Fruit fly (Drosophila melanogaster) whole organism, embryonic: ENCODE results near the gene CG14569.

Experiments
- Abd-B ChIP-seq: fragments of 200-800 bp; sonication (Bioruptor generic); optimal IDR thresholded peaks from 2 replicates; lab custom pipeline; 2018; ENCODE audit warnings: missing biosample characterization, mild to moderate bottlenecking, missing genetic modification characterization, moderate library complexity
- Ada2b ChIP-seq: fragments of 200-800 bp; sonication (Bioruptor generic); IDR thresholded peaks from 2 replicates; pipeline ENCODE4 v1.3.6; 2022; ENCODE audit warnings: missing biosample characterization, missing genetic modification characterization
- Awh ChIP-seq: fragments of 200-800 bp; sonication (Bioruptor generic); IDR thresholded peaks from 2 replicates; pipeline ENCODE4, ENCODE4 v1.3.6; 2022; ENCODE audit warnings: missing biosample characterization, missing genetic modification characterization
- C15 ChIP-seq: fragments of 200-800 bp; sonication (Bioruptor generic); IDR thresholded peaks from 3 replicates; pipeline ENCODE4 v1.3.6; 2022; ENCODE audit warnings: missing biosample characterization, missing genetic modification characterization
- CG11093 ChIP-seq: fragments of 200-800 bp; sonication (Bioruptor generic); IDR thresholded peaks from 3 replicates; pipeline ENCODE4 v1.3.6; 2022; ENCODE audit warnings: missing biosample characterization, missing genetic modification characterization
- CG11456 ChIP-seq: fragments of 200-800 bp; sonication (Bioruptor generic); IDR thresholded peaks from 3 replicates; pipeline ENCODE4 v1.3.6; 2022; ENCODE audit warnings: missing biosample characterization, missing genetic modification characterization
- CG12236 ChIP-seq: fragments of 200-800 bp; sonication (Bioruptor generic); optimal IDR thresholded peaks from 2 replicates; lab custom pipeline; 2016; ENCODE audit warnings: missing biosample characterization, missing genetic modification characterization
- CG13296 ChIP-seq: fragments of 200-800 bp; sonication (Bioruptor generic); optimal IDR thresholded peaks from 3 replicates; lab custom pipeline; 2018; ENCODE audit warnings: missing biosample characterization, mild to moderate bottlenecking, missing genetic modification characterization
- CG17912 ChIP-seq: fragments of 200-800 bp; sonication (Bioruptor generic); optimal IDR thresholded peaks from 2 replicates; lab custom pipeline; 2018; ENCODE audit warnings: missing biosample characterization, mild to moderate bottlenecking, missing genetic modification characterization
- CG1792 ChIP-seq: fragments of 200-800 bp; sonication (Bioruptor generic); optimal IDR thresholded peaks from 2 replicates; lab custom pipeline; 2016; ENCODE audit warnings: missing biosample characterization, missing genetic modification characterization
- CG2129 ChIP-seq: fragments of 200-800 bp; sonication (Bioruptor generic); IDR thresholded peaks from 2 replicates; pipeline ENCODE4 v1.3.6; 2022; ENCODE audit warnings: missing biosample characterization, missing genetic modification characterization; ENCODE audit not compliant: partially characterized antibody
- CG2889 ChIP-seq: fragments of 200-800 bp; sonication (Bioruptor generic); IDR thresholded peaks from 3 replicates; pipeline ENCODE4 v1.3.6; 2022; ENCODE audit warnings: missing biosample characterization, missing genetic modification characterization
- CG3163 ChIP-seq: fragments of 200-800 bp; sonication (Bioruptor generic); optimal IDR thresholded peaks from 3 replicates; lab custom pipeline; 2016; ENCODE audit warnings: missing biosample characterization, missing genetic modification characterization
- CG42726 ChIP-seq: fragments of 200-800 bp; sonication (Bioruptor generic); IDR thresholded peaks from 2 replicates; pipeline ENCODE4 v1.3.6; 2022; ENCODE audit warnings: missing biosample characterization, missing genetic modification characterization; ENCODE audit not compliant: partially characterized antibody
- CG4360 ChIP-seq: fragments of 200-800 bp; sonication (Bioruptor generic); IDR thresholded peaks from 2 replicates; pipeline ENCODE4 v1.3.6; 2022; ENCODE audit warnings: missing biosample characterization, missing genetic modification characterization
- CG5245 ChIP-seq: fragments of 200-800 bp; sonication (Bioruptor generic); optimal IDR thresholded peaks from 3 replicates; lab custom pipeline; 2016; ENCODE audit warnings: missing biosample characterization, missing genetic modification characterization
- CG6813 ChIP-seq: fragments of 200-800 bp; sonication (Bioruptor generic); optimal IDR thresholded peaks from 2 replicates; lab custom pipeline; 2017; ENCODE audit warnings: missing biosample characterization, missing genetic modification characterization, mild to moderate bottlenecking, moderate library complexity, missing genetic modification reagents
- CG7786 ChIP-seq: fragments of 200-800 bp; sonication (Bioruptor generic); optimal IDR thresholded peaks from 2 replicates; lab custom pipeline; 2016; ENCODE audit warnings: missing biosample characterization, missing genetic modification characterization
- CG7839 ChIP-seq: fragments of 200-800 bp; sonication (Bioruptor generic); optimal IDR thresholded peaks from 3 replicates; lab custom pipeline; 2018; ENCODE audit warnings: missing biosample characterization, mild to moderate bottlenecking, missing genetic modification characterization, moderate library complexity
- CG7928 ChIP-seq: fragments of 200-800 bp; sonication (Bioruptor generic); optimal IDR thresholded peaks from 2 replicates; lab custom pipeline; 2017; ENCODE audit warnings: missing biosample characterization, mild to moderate bottlenecking, missing genetic modification characterization
- CG8290 ChIP-seq, 3 experiments: fragments of 200-800 bp; sonication (Bioruptor generic); optimal IDR thresholded peaks; 2 replicates each; lab custom pipeline; 2016 to 2019; ENCODE audit warnings: missing biosample characterization in 3 of 3, missing genetic modification characterization in 3 of 3, mild to moderate bottlenecking in 2 of 3, moderate library complexity in 1 of 3
- CG8359 ChIP-seq: fragments of 200-800 bp; sonication (Bioruptor generic); optimal IDR thresholded peaks from 2 replicates; lab custom pipeline; 2017; ENCODE audit warnings: missing biosample characterization, mild to moderate bottlenecking, missing genetic modification characterization, borderline replicate concordance
- CG8924 ChIP-seq: fragments of 200-800 bp; optimal IDR thresholded peaks from 3 replicates; lab custom pipeline; 2019; ENCODE audit warnings: missing biosample characterization, mild to moderate bottlenecking, missing genetic modification characterization, moderate library complexity
- CG9609 ChIP-seq: fragments of 200-800 bp; sonication (Bioruptor generic); optimal IDR thresholded peaks from 3 replicates; lab custom pipeline; 2016; ENCODE audit warnings: missing biosample characterization, missing genetic modification characterization
- CG9817 ChIP-seq: fragments of 200-800 bp; sonication (Bioruptor generic); optimal IDR thresholded peaks from 2 replicates; lab custom pipeline; 2018; ENCODE audit warnings: missing biosample characterization, mild to moderate bottlenecking, missing genetic modification characterization, moderate library complexity
- HLH3B ChIP-seq: fragments of 200-800 bp; sonication (Bioruptor generic); IDR thresholded peaks from 2 replicates; pipeline ENCODE4 v1.3.6; 2022; ENCODE audit warnings: missing biosample characterization, missing genetic modification characterization
- Myb ChIP-seq: fragments of 200-800 bp; sonication (Bioruptor generic); optimal IDR thresholded peaks from 2 replicates; lab custom pipeline; 2016; ENCODE audit warnings: missing biosample characterization, missing genetic modification characterization
- Oaz ChIP-seq: fragments of 200-800 bp; sonication (Bioruptor generic); IDR thresholded peaks from 2 replicates; pipeline ENCODE4 v1.3.6; 2022; ENCODE audit warnings: missing biosample characterization, missing genetic modification characterization
- Ptx1 ChIP-seq: fragments of 200-800 bp; sonication (Bioruptor generic); IDR thresholded peaks from 2 replicates; pipeline ENCODE4 v1.3.6; 2022; ENCODE audit warnings: missing biosample characterization, missing genetic modification characterization
- Spps ChIP-seq: fragments of 200-800 bp; sonication (Bioruptor generic); optimal IDR thresholded peaks from 2 replicates; lab custom pipeline; 2018; ENCODE audit warnings: missing biosample characterization, mild to moderate bottlenecking, missing genetic modification characterization
- Tbp ChIP-seq: fragments of >200 bp; optimal IDR thresholded peaks from 2 replicates; lab custom pipeline; 2018; ENCODE audit warnings: missing biosample characterization, missing genetic modification characterization
- Xrp1 ChIP-seq: fragments of 200-800 bp; sonication (Bioruptor generic); IDR thresholded peaks from 2 replicates; pipeline ENCODE4 v1.3.6; 2022; ENCODE audit warnings: missing biosample characterization, missing genetic modification characterization
- dpn ChIP-seq, 2 experiments: fragments of 200-800 bp; sonication (Bioruptor generic); optimal IDR thresholded peaks; 3 replicates each; lab custom pipeline; 2016; ENCODE audit warnings: missing biosample characterization in 2 of 2, missing genetic modification characterization in 2 of 2
- fd96Cb ChIP-seq: fragments of 200-800 bp; sonication (Bioruptor generic); optimal IDR thresholded peaks from 2 replicates; lab custom pipeline; 2018; ENCODE audit warnings: missing biosample characterization, mild to moderate bottlenecking, missing genetic modification characterization, moderate library complexity
- gem ChIP-seq: fragments of 200-800 bp; sonication (Bioruptor generic); optimal IDR thresholded peaks from 2 replicates; lab custom pipeline; 2019; ENCODE audit warnings: missing biosample characterization, mild to moderate bottlenecking, missing genetic modification characterization, moderate library complexity
- hb ChIP-seq: fragments of 200-800 bp; sonication (Bioruptor generic); IDR thresholded peaks from 3 replicates; pipeline ENCODE4 v1.3.6; 2022; ENCODE audit warnings: missing biosample characterization, missing genetic modification characterization; ENCODE audit not compliant: partially characterized antibody
- jing ChIP-seq: fragments of 200-800 bp; sonication (Bioruptor generic); optimal IDR thresholded peaks from 2 replicates; lab custom pipeline; 2018; ENCODE audit warnings: missing biosample characterization, mild to moderate bottlenecking, missing genetic modification characterization
- knrl ChIP-seq: fragments of 200-800 bp; sonication (Bioruptor generic); IDR thresholded peaks from 3 replicates; pipeline ENCODE4 v1.3.6; 2022; ENCODE audit warnings: missing biosample characterization, missing genetic modification characterization; ENCODE audit not compliant: partially characterized antibody
- mld ChIP-seq: fragments of 200-800 bp; sonication (Bioruptor generic); IDR thresholded peaks from 3 replicates; pipeline ENCODE4 v1.3.6; 2022; ENCODE audit warnings: missing biosample characterization, missing genetic modification characterization; ENCODE audit not compliant: partially characterized antibody
- nau ChIP-seq: fragments of 200-800 bp; sonication (Bioruptor generic); optimal IDR thresholded peaks from 3 replicates; lab custom pipeline; 2017; ENCODE audit warnings: missing biosample characterization, mild to moderate bottlenecking, missing genetic modification characterization, missing genetic modification reagents
- nmo ChIP-seq: fragments of 200-800 bp; sonication (Bioruptor generic); optimal IDR thresholded peaks from 2 replicates; lab custom pipeline; 2018; ENCODE audit warnings: missing biosample characterization, mild to moderate bottlenecking, missing genetic modification characterization, moderate library complexity
- odd ChIP-seq: fragments of 200-800 bp; sonication (Bioruptor generic); optimal IDR thresholded peaks from 2 replicates; lab custom pipeline; 2017; ENCODE audit warnings: missing biosample characterization, mild to moderate bottlenecking, missing genetic modification characterization
- org-1 ChIP-seq: fragments of 200-800 bp; sonication (Bioruptor generic); optimal IDR thresholded peaks from 2 replicates; lab custom pipeline; 2017; ENCODE audit warnings: missing biosample characterization, missing genetic modification characterization
- sd ChIP-seq: fragments of 200-800 bp; sonication (Bioruptor generic); optimal IDR thresholded peaks from 3 replicates; lab custom pipeline; 2018; ENCODE audit warnings: missing biosample characterization, mild to moderate bottlenecking, missing genetic modification characterization, moderate library complexity
- sna ChIP-seq: fragments of 200-800 bp; sonication (Bioruptor generic); IDR thresholded peaks from 2 replicates; pipeline ENCODE4 v1.3.6; 2022; ENCODE audit warnings: missing biosample characterization, missing genetic modification characterization; ENCODE audit not compliant: partially characterized antibody
- tup ChIP-seq: fragments of 200-800 bp; sonication (Bioruptor generic); optimal IDR thresholded peaks from 2 replicates; lab custom pipeline; 2016; ENCODE audit warnings: missing biosample characterization, mild to moderate bottlenecking, missing genetic modification characterization, moderate library complexity
- vvl ChIP-seq: fragments of 200-800 bp; sonication (Bioruptor generic); IDR thresholded peaks from 2 replicates; pipeline ENCODE4 v1.3.6; 2022; ENCODE audit warnings: missing biosample characterization, missing genetic modification characterization
- zen2 ChIP-seq: fragments of 200-800 bp; sonication (Bioruptor generic); IDR thresholded peaks from 3 replicates; pipeline ENCODE4 v1.3.6; 2022; ENCODE audit warnings: missing biosample characterization, missing genetic modification characterization; ENCODE audit not compliant: partially characterized antibody
- zf30C ChIP-seq: fragments of 200-800 bp; sonication (Bioruptor generic); optimal IDR thresholded peaks from 3 replicates; lab custom pipeline; 2018; ENCODE audit warnings: missing biosample characterization, mild to moderate bottlenecking, missing genetic modification characterization

Gene CG14569

dm6 chr3L:21728616-21729047 lies 2.7 kb downstream of the CG14569 start, which contains the start of the genes CG11247 and Polr2H (continued):
- TF ChIP-seq sd (tag; lab: Kevin White, UChicago) (no peak), CG9817 (tag; lab: Kevin White, UChicago) (peak; percentile 94), Tbp (GFP tag; lab: Kevin White, UChicago) (no peak), CG7839 (tag; lab: Kevin White, UChicago) (peak; percentile 89), Awh (GFP tag; lab: Robert Waterston, UW) (peak; percentile 38; the same call in 1 of the 2 replicates), CG7928 (peak; percentile 55), CG11093 (GFP tag; lab: Robert Waterston, UW) (peak; percentile 92), fd96Cb (tag; lab: Kevin White, UChicago) (peak; percentile 85), Ptx1 (GFP tag; lab: Robert Waterston, UW) (peak; percentile 96), CG8924 (peak; percentile 83), CG2889 (GFP tag; lab: Robert Waterston, UW) (peak; percentile 92), CG4360 (0 out of 2 replicates have a peak, but pooled peaks have one; percentile 34), dpn (GFP tag; optimal IDR thresholded peaks at IDR 0.05; lab: Kevin White, UChicago) (peak; percentile 94 to 96), Spps (tag; lab: Kevin White, UChicago) (peak; percentile 64), knrl (peak; percentile 90), CG13296 (peak; percentile 60), Oaz (GFP tag; lab: Robert Waterston, UW) (peak; percentile 83), nau (GFP tag; lab: Kevin White, UChicago) (peak; percentile 59), CG17912 (GFP tag; lab: Kevin White, UChicago) (peak; percentile 49), CG3163 (GFP tag; lab: Kevin White, UChicago) (peak; percentile 80), CG6813 (GFP tag; lab: Kevin White, UChicago) (no peak), HLH3B (GFP tag; lab: Robert Waterston, UW) (peak; percentile 86), C15 (GFP tag; lab: Robert Waterston, UW) (peak; percentile 79; the same call in 1 of the 3 replicates), jing (GFP tag; lab: Kevin White, UChicago) (peak; percentile 79), zf30C (GFP tag; lab: Kevin White, UChicago) (no peak), CG11456 (GFP tag; lab: Robert Waterston, UW) (peak; percentile 94), CG42726 (GFP tag; lab: Robert Waterston, UW) (peak; percentile 38; the same call in 1 of the 2 replicates), mld (GFP tag; lab: Robert Waterston, UW) (no peak), CG5245 (GFP tag; lab: Kevin White, UChicago) (peak; percentile 81), CG2129 (GFP tag; lab: Robert Waterston, UW) (peak; percentile 59), CG8290 (GFP tag; optimal IDR thresholded peaks at IDR 0.05; lab: Kevin White, UChicago) (peak; percentile 87), CG8290 (tag; optimal IDR thresholded peaks at IDR 0.05; lab: Kevin White, UChicago) (peak; percentile 51 to 94), Abd-B (peak; percentile 97), CG12236 (GFP tag; lab: Kevin White, UChicago) (peak; percentile 83), zen2 (GFP tag; lab: Robert Waterston, UW) (peak; percentile 58; the same call in 1 of the 3 replicates), vvl (GFP tag; lab: Robert Waterston, UW) (peak; percentile 89), CG7786 (GFP tag; lab: Kevin White, UChicago) (peak; percentile 95), odd (peak; percentile 29), hb (peak; percentile 67; the same call in 2 of the 3 replicates), sna (GFP tag; lab: Robert Waterston, UW) (peak; percentile 77), Xrp1 (GFP tag; lab: Robert Waterston, UW) (peak; percentile 89), Myb (GFP tag; lab: Kevin White, UChicago) (peak; percentile 83), Ada2b (GFP tag; lab: Robert Waterston, UW) (peak; percentile 88), CG1792 (GFP tag; lab: Kevin White, UChicago) (peak; percentile 89), CG8359 (GFP tag; lab: Kevin White, UChicago) (peak; percentile 57), CG9609 (GFP tag; lab: Kevin White, UChicago) (peak; percentile 97), org-1 (GFP tag; lab: Kevin White, UChicago) (peak; percentile 62), tup (GFP tag; lab: Kevin White, UChicago) (peak; percentile 81), nmo (peak; percentile 95), gem (tag; lab: Kevin White, UChicago) (peak; percentile 93)
